Fruit fly (Drosophila melanogaster) whole organism, prepupa: ENCODE results near the gene Ythdc1.

Experiments used
- CG11762 ChIP-seq: fragments of 200-800 bp; sonication (Bioruptor generic); optimal IDR thresholded peaks from 3 replicates; lab custom pipeline; 2016; ENCODE audit warnings: missing biosample characterization, missing genetic modification characterization; ENCODE audit not compliant: insufficient read depth
- Ets21C ChIP-seq: fragments of 200-800 bp; sonication (Bioruptor generic); optimal IDR thresholded peaks from 3 replicates; lab custom pipeline; 2016; ENCODE audit warnings: missing biosample characterization, missing genetic modification characterization
- Smox ChIP-seq: fragments of 200-800 bp; sonication (Bioruptor generic); optimal IDR thresholded peaks from 3 replicates; lab custom pipeline; 2016; ENCODE audit warnings: missing biosample characterization, missing genetic modification characterization
- achi ChIP-seq: fragments of 200-800 bp; sonication (Bioruptor generic); optimal IDR thresholded peaks from 3 replicates; lab custom pipeline; 2016; ENCODE audit warnings: missing biosample characterization, missing genetic modification characterization
- esn ChIP-seq: fragments of 200-800 bp; sonication (Bioruptor generic); optimal IDR thresholded peaks from 2 replicates; lab custom pipeline; 2016; ENCODE audit warnings: missing biosample characterization, mild to moderate bottlenecking, missing genetic modification characterization, moderate library complexity

DNA sequence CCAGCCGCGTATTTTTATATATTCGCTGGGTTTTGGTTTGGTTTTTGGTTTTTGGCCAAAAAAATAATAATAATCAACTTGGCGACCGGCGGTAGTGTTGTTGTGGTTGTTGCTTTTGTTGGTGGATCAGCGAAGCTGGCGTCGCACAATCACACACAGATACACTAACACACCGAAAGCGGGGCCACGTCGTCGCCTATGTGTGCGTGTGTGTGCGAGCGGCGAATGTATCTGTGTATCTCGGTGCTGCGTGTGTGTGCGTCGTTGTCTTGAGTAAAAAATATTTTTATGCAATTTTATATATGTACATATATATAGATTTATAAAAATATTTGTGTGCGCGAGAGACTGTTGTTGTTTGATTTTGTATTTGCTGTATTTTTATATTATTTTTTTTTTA, 43.1 kb upstream of the Ythdc1 start:
- TF ChIP-seq esn (no peak), CG11762 (no peak), Ets21C (GFP tag; lab: Kevin White, UChicago) (no peak), achi (no peak), Smox (GFP tag; lab: Kevin White, UChicago) (no peak)
